Worm (Caenorhabditis elegans) whole organism, L1 larva: ENCODE data around the gene knl-3.

Experiments used
- C04F5.9 ChIP-seq: sonication (generic microtip); optimal IDR thresholded peaks from 2 replicates; lab custom pipeline; 2016; ENCODE audit warnings: missing genetic modification characterization, missing compliant biosample characterization
- C16A3.4 ChIP-seq: fragments of 150-350 bp; optimal IDR thresholded peaks from 2 replicates; lab custom pipeline; 2014; ENCODE audit warnings: missing biosample characterization, missing genetic modification characterization
- Y116A8C.19 ChIP-seq: sonication (generic microtip); optimal IDR thresholded peaks from 2 replicates; lab custom pipeline; 2016; ENCODE audit warnings: missing compliant biosample characterization, missing genetic modification characterization, borderline replicate concordance
- alr-1 ChIP-seq: fragments of 200-800 bp; sonication (Bioruptor generic); optimal IDR thresholded peaks from 2 replicates; lab custom pipeline; 2018; ENCODE audit warnings: borderline replicate concordance, mild to moderate bottlenecking, missing genetic modification characterization, missing compliant biosample characterization
- blmp-1 ChIP-seq: fragments of 150-350 bp; optimal IDR thresholded peaks from 2 replicates; lab custom pipeline; 2014; ENCODE audit warnings: missing biosample characterization, missing genetic modification characterization
- ceh-8 ChIP-seq: fragments of 200-800 bp; sonication (Bioruptor generic); optimal IDR thresholded peaks from 2 replicates; lab custom pipeline; 2018; ENCODE audit warnings: mild to moderate bottlenecking, missing genetic modification characterization, moderate library complexity, missing compliant biosample characterization
- ceh-82 ChIP-seq, 3 experiments: fragments of 150-350 bp in 1 of 3; sonication (generic microtip) in 2 of 3; optimal IDR thresholded peaks; 2 replicates each; lab custom pipeline; 2014 to 2017; ENCODE audit warnings: missing biosample characterization in 3 of 3, missing genetic modification characterization in 3 of 3
- ceh-88 ChIP-seq: fragments of 200-800 bp; sonication (Bioruptor generic); IDR thresholded peaks from 2 replicates; pipeline ENCODE4 v1.3.6; 2022; ENCODE audit warnings: missing genetic modification characterization, missing compliant biosample characterization
- ceh-90 ChIP-seq: sonication (generic microtip); optimal IDR thresholded peaks from 2 replicates; lab custom pipeline; 2016; ENCODE audit warnings: missing genetic modification characterization, missing compliant biosample characterization
- dpl-1 ChIP-seq, 3 experiments: fragments of 150-350 bp in 2 of 3; sonication (generic microtip) in 1 of 3; optimal IDR thresholded peaks; 2 replicates each; lab custom pipeline; 2014 to 2017; ENCODE audit warnings: missing biosample characterization in 3 of 3, missing genetic modification characterization in 3 of 3, missing genetic modification reagents in 3 of 3
- dsc-1 ChIP-seq: sonication (generic microtip); optimal IDR thresholded peaks from 2 replicates; lab custom pipeline; 2016; ENCODE audit warnings: mild to moderate bottlenecking, missing genetic modification characterization, missing compliant biosample characterization
- efl-3 ChIP-seq: fragments of 200-800 bp; sonication (Bioruptor generic); optimal IDR thresholded peaks from 2 replicates; lab custom pipeline; 2018; ENCODE audit warnings: mild to moderate bottlenecking, missing genetic modification characterization, missing compliant biosample characterization
- egl-13 ChIP-seq: sonication (generic microtip); optimal IDR thresholded peaks from 2 replicates; lab custom pipeline; 2016; ENCODE audit warnings: missing genotype, missing genetic modification reagents, missing genetic modification characterization, missing compliant biosample characterization
- egl-27 ChIP-seq, 2 experiments: fragments of 150-350 bp in 1 of 2; sonication (generic microtip); optimal IDR thresholded peaks; 3 replicates each; lab custom pipeline; 2017 to 2018; ENCODE audit warnings: missing biosample characterization in 2 of 2, missing genetic modification characterization in 2 of 2, missing genetic modification reagents in 2 of 2
- elt-2 ChIP-seq: sonication (generic microtip); optimal IDR thresholded peaks from 2 replicates; lab custom pipeline; 2016; ENCODE audit warnings: missing genetic modification characterization, mild to moderate bottlenecking, inconsistent platforms, missing compliant biosample characterization, missing genetic modification reagents
- fkh-10 ChIP-seq: sonication (generic microtip); optimal IDR thresholded peaks from 2 replicates; lab custom pipeline; 2017; ENCODE audit warnings: missing biosample characterization, missing genetic modification reagents, missing genetic modification characterization
- fkh-4 ChIP-seq: sonication (generic microtip); optimal IDR thresholded peaks from 2 replicates; lab custom pipeline; 2016; ENCODE audit warnings: missing compliant biosample characterization, missing genetic modification characterization, borderline replicate concordance
- grh-1 ChIP-seq: fragments of 200-800 bp; sonication (Bioruptor generic); IDR thresholded peaks from 2 replicates; pipeline ENCODE4 v1.3.6; 2022; ENCODE audit warnings: missing genetic modification reagents, missing genetic modification characterization, missing compliant biosample characterization
- hlh-17 ChIP-seq: fragments of 200-800 bp; sonication (Bioruptor generic); optimal IDR thresholded peaks from 2 replicates; lab custom pipeline; 2018; ENCODE audit warnings: missing genetic modification characterization, mild to moderate bottlenecking, missing compliant biosample characterization, moderate library complexity, borderline replicate concordance
- isw-1 ChIP-seq: fragments of 200-800 bp; sonication (Bioruptor generic); IDR thresholded peaks from 2 replicates; pipeline ENCODE4 v1.3.6; 2022; ENCODE audit warnings: missing genetic modification characterization, missing compliant biosample characterization
- jun-1 ChIP-seq: fragments of 150-350 bp; optimal IDR thresholded peaks from 2 replicates; lab custom pipeline; 2014; ENCODE audit warnings: missing biosample characterization, missing genetic modification reagents, missing genetic modification characterization
- lin-14 ChIP-seq: fragments of 200-800 bp; sonication (Bioruptor generic); optimal IDR thresholded peaks from 2 replicates; lab custom pipeline; 2018; ENCODE audit warnings: mild to moderate bottlenecking, missing genetic modification characterization, moderate library complexity, missing compliant biosample characterization
- lin-35 ChIP-seq, 2 experiments: fragments of 150-350 bp; optimal IDR thresholded peaks; 2 replicates each; lab custom pipeline; 2014; ENCODE audit warnings: missing biosample characterization in 2 of 2, missing genetic modification characterization in 2 of 2, missing genetic modification reagents in 2 of 2
- mef-2 ChIP-seq: fragments of 150-350 bp; optimal IDR thresholded peaks from 2 replicates; lab custom pipeline; 2014; ENCODE audit warnings: missing biosample characterization, missing genetic modification characterization
- nhr-20 ChIP-seq: sonication (generic microtip); optimal IDR thresholded peaks from 2 replicates; lab custom pipeline; 2016; ENCODE audit warnings: mild to moderate bottlenecking, missing genetic modification characterization, missing compliant biosample characterization
- nhr-237 ChIP-seq: fragments of 150-350 bp; optimal IDR thresholded peaks from 2 replicates; lab custom pipeline; 2014; ENCODE audit warnings: missing biosample characterization, missing genetic modification characterization
- nhr-47 ChIP-seq: sonication (generic microtip); optimal IDR thresholded peaks from 2 replicates; lab custom pipeline; 2016; ENCODE audit warnings: mild to moderate bottlenecking, missing genetic modification characterization, moderate library complexity, missing compliant biosample characterization
- nhr-71 ChIP-seq: sonication (generic microtip); optimal IDR thresholded peaks from 2 replicates; lab custom pipeline; 2016; ENCODE audit warnings: mild to moderate bottlenecking, missing genetic modification characterization, moderate library complexity, missing compliant biosample characterization
- nhr-85 ChIP-seq: sonication (generic microtip); peaks from one replicate; lab custom pipeline; 2016; ENCODE audit warnings: missing genetic modification characterization, inconsistent platforms, missing compliant biosample characterization
- skn-1 ChIP-seq: fragments of 150-350 bp; optimal IDR thresholded peaks from 2 replicates; lab custom pipeline; 2014; ENCODE audit warnings: missing biosample characterization, missing genetic modification characterization
- tbx-2 ChIP-seq: sonication (generic microtip); optimal IDR thresholded peaks from 2 replicates; lab custom pipeline; 2016; ENCODE audit warnings: missing genetic modification characterization, missing compliant biosample characterization
- unc-130 ChIP-seq: fragments of 150-350 bp; optimal IDR thresholded peaks from 2 replicates; lab custom pipeline; 2017; ENCODE audit warnings: missing biosample characterization, missing genetic modification characterization, inconsistent platforms
- unc-62 ChIP-seq: fragments of 150-350 bp; optimal IDR thresholded peaks from 2 replicates; lab custom pipeline; 2014; ENCODE audit warnings: missing biosample characterization, missing genetic modification reagents, missing genetic modification characterization
- unc-98 ChIP-seq: fragments of 200-800 bp; sonication (Bioruptor generic); IDR thresholded peaks from 2 replicates; pipeline ENCODE4 v1.3.6; 2022; ENCODE audit warnings: missing genetic modification characterization, missing compliant biosample characterization
- vab-15 ChIP-seq: sonication (generic microtip); optimal IDR thresholded peaks from 2 replicates; lab custom pipeline; 2017; ENCODE audit warnings: missing genotype, mild to moderate bottlenecking, missing genetic modification characterization, missing compliant biosample characterization
- xbp-1 ChIP-seq: sonication (generic microtip); optimal IDR thresholded peaks from 2 replicates; lab custom pipeline; 2016; ENCODE audit warnings: missing genetic modification characterization, missing compliant biosample characterization
- ztf-11 ChIP-seq, 2 experiments: sonication (generic microtip); optimal IDR thresholded peaks; 2 replicates each; lab custom pipeline; 2016 to 2017; ENCODE audit warnings: missing genetic modification characterization in 2 of 2, missing biosample characterization in 1 of 2, missing compliant biosample characterization in 1 of 2

The knl-3 gene

DNA sequence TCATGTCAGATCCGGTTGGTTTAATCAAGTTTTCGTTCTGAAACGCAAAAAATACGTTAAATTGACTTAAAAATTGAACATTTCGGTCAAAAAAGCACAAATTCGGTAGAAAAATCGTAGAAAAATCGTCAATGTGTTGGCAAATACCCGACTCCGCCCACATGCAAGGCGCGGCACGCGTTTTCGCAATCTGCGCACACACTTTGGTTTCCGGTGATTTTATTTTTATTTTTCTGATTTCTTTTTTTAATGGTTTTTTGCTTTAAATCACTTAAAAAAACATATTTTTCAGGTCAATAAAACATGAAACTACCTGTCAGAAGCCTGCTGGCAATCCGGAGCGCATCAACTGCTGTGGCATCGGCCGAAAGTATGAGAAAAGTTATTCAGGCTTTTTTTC lies 47.7 kb upstream of the knl-3 start, which contains the start of the genes gly-7 and mrpl-39 (continued):
- peak; percentile 15 to 52 for TF ChIP-seq lin-35 (GFP tag; optimal IDR thresholded peaks at IDR 0.05; lab: Kevin White, UChicago)
- no peak for TF ChIP-seq ceh-88 (GFP tag; lab: Robert Waterston, UW)
- no peak for TF ChIP-seq elt-2 (tag; lab: Kevin White, UChicago)
- TF ChIP-seq Y116A8C.19 (tag; lab: Kevin White, UChicago) = no peak
- no peak for TF ChIP-seq efl-3 (GFP tag; lab: Kevin White, UChicago)
- TF ChIP-seq unc-98 (GFP tag; lab: Robert Waterston, UW) = no peak
- TF ChIP-seq isw-1 (GFP tag; lab: Robert Waterston, UW) = no peak
- TF ChIP-seq ceh-82 (tag; optimal IDR thresholded peaks at IDR 0.05; lab: Kevin White, UChicago) = peak in 1 of 3 experiments; percentile 27
- peak; percentile 30 for TF ChIP-seq nhr-20 (tag; lab: Kevin White, UChicago)
- no peak for TF ChIP-seq ztf-11 (tag; optimal IDR thresholded peaks at IDR 0.05; lab: Kevin White, UChicago)
- TF ChIP-seq skn-1 (tag; lab: Kevin White, UChicago) = peak; percentile 34
- TF ChIP-seq hlh-17 (GFP tag; lab: Kevin White, UChicago) = no peak
- TF ChIP-seq nhr-47 (tag; lab: Kevin White, UChicago) = peak; percentile 33
- no peak for TF ChIP-seq blmp-1 (tag; lab: Kevin White, UChicago)
- TF ChIP-seq unc-130 (tag; lab: Kevin White, UChicago) = peak; percentile 20
- no peak for TF ChIP-seq unc-62 (GFP tag; lab: Kevin White, UChicago)

DNA sequence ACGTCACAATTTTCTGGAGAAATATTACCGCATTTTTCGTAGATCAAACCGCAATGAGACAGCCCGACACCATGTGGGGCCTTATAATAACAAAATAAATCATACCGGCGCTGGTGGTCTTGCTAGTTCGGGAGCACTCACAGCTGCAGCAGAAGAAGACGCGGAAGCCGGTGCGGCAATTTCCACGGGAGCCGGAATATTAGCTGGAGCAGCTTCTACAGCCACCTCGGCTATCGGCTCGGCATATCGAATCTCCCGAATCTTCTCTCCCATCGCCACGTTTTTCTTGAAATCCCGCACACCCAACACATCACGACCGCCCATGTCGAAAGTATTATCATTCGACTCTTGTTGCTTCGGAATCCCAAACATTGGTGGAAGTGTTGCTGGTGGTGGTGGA lies 44.5 kb upstream of the knl-3 start:
- no peak for TF ChIP-seq unc-62 (GFP tag; lab: Kevin White, UChicago)
- no peak for TF ChIP-seq grh-1 (GFP tag; lab: Robert Waterston, UW)
- no peak for TF ChIP-seq mef-2
- no peak for TF ChIP-seq tbx-2 (tag; lab: Kevin White, UChicago)
- TF ChIP-seq, all 84 proteins: peak for 0

DNA sequence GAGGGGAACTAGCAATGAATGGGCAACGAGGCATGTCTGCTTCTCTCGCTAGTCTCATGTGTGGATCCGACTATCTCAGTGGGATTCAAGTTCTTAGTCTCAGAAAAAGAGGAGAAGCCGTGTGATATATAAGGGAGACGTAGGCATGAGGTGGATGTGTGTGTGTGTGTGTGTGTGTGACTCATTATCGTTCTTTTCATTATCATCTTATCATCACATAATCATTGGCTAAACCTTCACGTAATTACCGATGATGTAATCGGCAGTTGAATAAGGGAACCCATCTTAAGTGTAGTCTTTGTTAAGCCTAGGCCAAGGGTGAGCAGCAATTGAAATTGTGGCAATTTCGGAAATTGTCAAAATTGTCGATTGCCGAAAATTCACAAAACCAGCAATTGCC lies 39.0 kb upstream of the knl-3 start, which contains the start of gene Y32G9B.1:
TSS of gene Y32G9B.1 (minus strand) at position 101 of the 400 bp plus-strand sequence.
- TF ChIP-seq nhr-85 (tag; lab: Kevin White, UChicago) = peak; percentile 30
- TF ChIP-seq xbp-1 (tag; lab: Kevin White, UChicago) = no peak
- TF ChIP-seq nhr-71 (tag; lab: Kevin White, UChicago) = no peak
- no peak for TF ChIP-seq alr-1 (tag; lab: Kevin White, UChicago)
- no peak for TF ChIP-seq skn-1 (tag; lab: Kevin White, UChicago)
- peak; percentile 14 for TF ChIP-seq dsc-1 (tag; lab: Kevin White, UChicago)
- TF ChIP-seq C16A3.4 (tag; lab: Kevin White, UChicago) = no peak
- TF ChIP-seq ceh-8 = no peak
- no peak for TF ChIP-seq jun-1 (tag; lab: Kevin White, UChicago)
- no peak for TF ChIP-seq egl-13 (tag; lab: Kevin White, UChicago)

DNA sequence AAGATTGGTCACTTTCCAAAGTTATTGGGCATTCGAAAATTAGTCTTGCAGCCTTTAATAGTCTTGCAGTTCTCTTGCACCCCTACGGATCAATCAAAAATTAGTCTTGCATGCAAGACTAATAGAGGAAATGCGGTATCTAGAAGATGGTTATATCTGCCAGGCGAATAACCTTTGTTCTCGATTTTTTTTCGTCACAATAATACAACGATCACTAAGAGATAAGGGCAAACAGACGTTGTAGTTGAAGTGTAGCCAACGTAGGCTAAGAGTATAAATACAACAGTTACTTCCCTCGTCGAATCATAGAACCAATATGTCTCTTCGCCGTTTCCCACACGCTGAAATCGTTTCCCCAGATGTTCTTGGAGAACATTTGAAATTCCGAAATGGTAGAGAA lies 27.3 kb upstream of the knl-3 start, which contains the start of gene T10B5.8:
TSS of gene T10B5.8 (plus strand) at position 301 of the 400 bp plus-strand sequence.
- TF ChIP-seq C04F5.9 (no peak), lin-14 (no peak), egl-27 (tag; optimal IDR thresholded peaks at IDR 0.05; lab: Kevin White, UChicago) (no peak), fkh-10 (GFP tag; lab: Kevin White, UChicago) (no peak), ceh-90 (no peak), fkh-4 (no peak), tbx-2 (tag; lab: Kevin White, UChicago) (no peak), vab-15 (tag; lab: Kevin White, UChicago) (no peak), dpl-1 (GFP tag; optimal IDR thresholded peaks at IDR 0.05; lab: Kevin White, UChicago) (no peak), nhr-237 (no peak), C16A3.4 (tag; lab: Kevin White, UChicago) (no peak)
